Worm (Caenorhabditis elegans): Measurements from ENCODE around the gene mboa-2.
A peak's percentile ranks its signal among the peaks of the same experiment; 100 is the strongest.

Gene mboa-2

DNA sequence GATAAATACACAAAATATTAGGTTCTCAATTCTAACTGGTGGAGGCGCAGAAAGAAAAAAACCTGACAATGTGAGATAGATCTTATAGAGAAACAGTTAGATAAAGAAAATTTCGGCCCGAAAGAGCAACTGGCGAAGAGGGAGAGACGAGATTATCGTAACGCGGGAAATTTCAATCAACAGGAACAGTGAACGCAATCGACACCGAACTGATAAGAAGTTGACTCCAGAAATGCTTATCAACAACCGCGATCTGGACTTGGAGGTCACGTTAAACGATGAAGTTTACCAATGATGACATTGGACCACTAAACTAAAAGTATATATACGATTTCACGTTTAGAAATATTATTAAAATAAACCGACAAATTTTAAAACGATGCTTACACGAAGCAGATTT is 45.9 kb downstream of the mboa-2 start (continued):
- TF ChIP-seq zfp-3 (GFP tag; conservative IDR thresholded peaks at IDR 0.05): peak; percentile 49
- TF ChIP-seq sdz-12 (GFP tag; optimal IDR thresholded peaks at IDR 0.05): no peak
- no peak for TF ChIP-seq F10B5.3 (tag; optimal IDR thresholded peaks at IDR 0.05)
- peak; percentile 1 for TF ChIP-seq pqm-1 (tag; optimal IDR thresholded peaks at IDR 0.05)
- TF ChIP-seq tag-97 (GFP tag; IDR thresholded peaks at IDR 0.05): no peak
- peak; percentile 67; the same call in 1 of the 2 replicates for TF ChIP-seq saeg-2 (GFP tag; IDR thresholded peaks at IDR 0.05)
- no peak for TF ChIP-seq unc-62 (GFP tag; optimal IDR thresholded peaks at IDR 0.05 in 1 of 2)
- no peak for TF ChIP-seq unc-62 (tag; optimal IDR thresholded peaks at IDR 0.05)
- peak; percentile 75 for TF ChIP-seq ctbp-1 (GFP tag; IDR thresholded peaks at IDR 0.05)
- TF ChIP-seq dve-1 (tag; optimal IDR thresholded peaks at IDR 0.05; ENCODE audit: insufficient read depth): peak; percentile 1
- TF ChIP-seq spr-3 (GFP tag; optimal IDR thresholded peaks at IDR 0.05): no peak
- no peak for TF ChIP-seq nhr-111 (GFP tag; optimal IDR thresholded peaks at IDR 0.05)
- peak; percentile 65; the same call in 1 of the 2 replicates for TF ChIP-seq Y105C5A.15 (GFP tag; IDR thresholded peaks at IDR 0.05)

DNA sequence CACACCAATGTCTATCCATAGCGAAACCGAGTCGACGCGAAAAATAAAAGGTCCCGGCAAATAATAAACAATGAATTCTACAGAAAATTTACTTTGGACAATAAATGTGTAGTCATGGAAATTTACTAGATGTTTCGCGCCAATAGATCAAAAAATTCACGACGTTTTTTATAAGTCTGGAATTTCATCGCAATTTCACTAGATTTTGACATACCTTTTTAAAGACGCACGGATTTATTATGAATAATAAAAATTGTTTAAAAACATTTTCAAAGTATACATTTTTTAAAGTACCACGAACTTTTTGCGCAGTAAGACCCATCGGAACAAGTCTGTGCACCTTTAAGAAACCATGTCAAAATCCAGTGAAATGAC is 46.3 kb downstream of the mboa-2 start:
- TF ChIP-seq sdz-12 (GFP tag; optimal IDR thresholded peaks at IDR 0.05) (no peak), T26A8.4 (GFP tag; IDR thresholded peaks at IDR 0.05) (0 out of 2 replicates have a peak, but pooled peaks have one; percentile 48), F10B5.3 (tag; optimal IDR thresholded peaks at IDR 0.05) (peak; percentile 16), tag-97 (GFP tag; IDR thresholded peaks at IDR 0.05) (0 out of 2 replicates have a peak, but pooled peaks have one; percentile 39)

DNA sequence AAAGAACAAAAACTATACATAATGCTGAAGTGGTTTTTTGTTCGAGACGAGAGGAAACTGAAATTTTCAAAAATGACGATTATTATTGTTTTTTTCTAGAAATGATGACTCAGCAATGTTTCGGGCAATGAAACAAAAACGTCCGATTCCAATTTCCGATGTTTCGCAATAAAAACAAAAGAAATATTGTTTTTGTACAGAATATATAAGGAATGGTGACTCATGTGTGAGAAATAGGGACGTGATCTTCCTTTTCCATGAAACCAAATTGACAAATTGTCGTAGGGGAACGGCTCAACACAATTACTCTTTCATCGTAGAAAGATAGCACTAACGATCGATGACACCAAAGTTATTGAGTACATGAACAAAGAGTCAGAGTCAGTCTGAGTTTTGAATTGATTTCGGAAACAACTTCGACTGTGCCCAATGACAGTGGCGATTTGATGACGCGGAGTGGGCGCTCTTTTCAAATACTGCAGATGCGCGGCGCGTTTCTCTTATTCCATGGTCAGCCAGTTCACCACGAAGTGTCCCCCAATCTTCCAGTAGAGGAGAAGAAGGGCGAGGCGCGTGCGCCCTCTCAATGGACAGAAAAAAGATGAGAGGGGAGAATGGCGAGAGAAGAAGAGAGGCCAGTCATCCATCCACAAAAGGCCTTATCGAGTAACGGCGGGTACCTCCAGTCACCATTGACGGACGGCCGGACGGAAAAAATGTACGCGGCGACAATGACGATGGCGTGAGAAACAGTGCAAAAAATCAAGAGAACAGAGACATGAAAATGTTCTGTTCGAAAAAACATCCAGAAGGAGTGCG is 46.9 kb downstream of the mboa-2 start:
- TF ChIP-seq dmd-6 (GFP tag; IDR thresholded peaks at IDR 0.05) (no peak), F37D6.2 (tag; optimal IDR thresholded peaks at IDR 0.05) (peak; percentile 4), ceh-28 (tag; optimal IDR thresholded peaks at IDR 0.05) (no peak), mep-1 (tag; optimal IDR thresholded peaks at IDR 0.05) (peak; percentile 27), jun-1 (tag; optimal IDR thresholded peaks at IDR 0.05) (no peak), nhr-6 (tag; optimal IDR thresholded peaks at IDR 0.05) (no peak), nhr-42 (GFP tag; IDR thresholded peaks at IDR 0.05) (no peak), cey-2 (tag; optimal IDR thresholded peaks at IDR 0.05; ENCODE audit: borderline replicate concordance, insufficient read depth) (no peak), R02D3.7 (tag; optimal IDR thresholded peaks at IDR 0.05) (no peak), nhr-76 (tag; optimal IDR thresholded peaks at IDR 0.05) (no peak), F10B5.3 (tag; optimal IDR thresholded peaks at IDR 0.05) (peak; percentile 52), mxl-3 (GFP tag; optimal IDR thresholded peaks at IDR 0.05) (peak; percentile 67), dve-1 (tag; optimal IDR thresholded peaks at IDR 0.05; ENCODE audit: insufficient read depth) (peak; percentile 28), Y48G9A.11 (GFP tag; IDR thresholded peaks at IDR 0.05) (peak; percentile 54; the same call in 1 of the 2 replicates), Y105C5A.15 (GFP tag; IDR thresholded peaks at IDR 0.05) (no peak), mes-2 (tag; optimal IDR thresholded peaks at IDR 0.05; ENCODE audit: poor library complexity, severe bottlenecking) (peak; percentile 39), tag-97 (GFP tag; IDR thresholded peaks at IDR 0.05) (no peak), sdz-12 (GFP tag; optimal IDR thresholded peaks at IDR 0.05) (no peak), ceh-82 (tag; optimal IDR thresholded peaks at IDR 0.05) (no peak), arid-1 (GFP tag; conservative IDR thresholded peaks at IDR 0.05) (no peak; the same call in 1 of the 2 replicates), lin-38 (GFP tag; IDR thresholded peaks at IDR 0.05) (peak; percentile 42), lin-15B (tag; optimal IDR thresholded peaks at IDR 0.05) (no peak), F26F4.8 (GFP tag; conservative IDR thresholded peaks at IDR 0.05) (no peak), gei-8 (GFP tag; optimal IDR thresholded peaks at IDR 0.05) (no peak), set-16 (GFP tag; IDR thresholded peaks at IDR 0.05) (peak; percentile 61), lim-7 (GFP tag; IDR thresholded peaks at IDR 0.05) (no peak), daf-12 (tag; optimal IDR thresholded peaks at IDR 0.05) (no peak), lin-1 (GFP tag; IDR thresholded peaks at IDR 0.05) (no peak), nhr-48 (tag; optimal IDR thresholded peaks at IDR 0.05) (no peak), mdl-1 (tag; optimal IDR thresholded peaks at IDR 0.05) (peak in 1 of 2 experiments; percentile 81), madf-9 (GFP tag; conservative IDR thresholded peaks at IDR 0.05) (no peak), lsy-2 (tag; optimal IDR thresholded peaks at IDR 0.05) (peak in 1 of 2 experiments; percentile 27), ctbp-1 (GFP tag; IDR thresholded peaks at IDR 0.05) (peak; percentile 74), mdt-29 (GFP tag; IDR thresholded peaks at IDR 0.05) (no peak), unc-39 (tag; optimal IDR thresholded peaks at IDR 0.05) (no peak), ztf-11 (tag; optimal IDR thresholded peaks at IDR 0.05) (no peak), zfp-3 (GFP tag; conservative IDR thresholded peaks at IDR 0.05) (0 out of 2 replicates have a peak, but pooled peaks have one; percentile 41)
